Worm (Caenorhabditis elegans) whole organism, mixed stage, embryonic: ENCODE results near the gene W02A2.12.

Source experiments
- M03D4.4 ChIP-seq: sonication (generic microtip); optimal IDR thresholded peaks from 2 replicates; lab custom pipeline; 2017; ENCODE audit warnings: mild to moderate bottlenecking, missing genetic modification characterization, missing compliant biosample characterization
- bed-3 ChIP-seq: fragments of 200-800 bp; sonication (Bioruptor generic); optimal IDR thresholded peaks from 3 replicates; lab custom pipeline; 2018; ENCODE audit warnings: mild to moderate bottlenecking, missing genetic modification characterization, moderate library complexity, missing compliant biosample characterization
- blmp-1 ChIP-seq: fragments of 150-350 bp; optimal IDR thresholded peaks from 2 replicates; lab custom pipeline; 2014; ENCODE audit warnings: missing biosample characterization, missing genetic modification characterization
- ceh-39 ChIP-seq: fragments of 150-350 bp; optimal IDR thresholded peaks from 2 replicates; lab custom pipeline; 2014; ENCODE audit warnings: missing biosample characterization, missing genetic modification characterization
- ceh-43 ChIP-seq: fragments of 200-800 bp; sonication (Bioruptor generic); optimal IDR thresholded peaks from 2 replicates; lab custom pipeline; 2018; ENCODE audit warnings: mild to moderate bottlenecking, missing genetic modification characterization, moderate library complexity, missing compliant biosample characterization
- ceh-83 ChIP-seq: fragments of 200-800 bp; sonication (Bioruptor generic); optimal IDR thresholded peaks from 2 replicates; lab custom pipeline; 2018; ENCODE audit warnings: mild to moderate bottlenecking, missing genetic modification characterization, missing compliant biosample characterization
- ces-1 ChIP-seq: fragments of 150-350 bp; optimal IDR thresholded peaks from 2 replicates; lab custom pipeline; 2014; ENCODE audit warnings: missing biosample characterization, missing genetic modification reagents, missing genetic modification characterization
- cnd-1 ChIP-seq: fragments of 200-800 bp; sonication (Bioruptor generic); optimal IDR thresholded peaks from 2 replicates; lab custom pipeline; 2018; ENCODE audit warnings: mild to moderate bottlenecking, missing genetic modification characterization, missing compliant biosample characterization
- drap-1 ChIP-seq: fragments of 200-800 bp; sonication (Bioruptor generic); optimal IDR thresholded peaks from 3 replicates; lab custom pipeline; 2018; ENCODE audit warnings: mild to moderate bottlenecking, missing genetic modification characterization, missing compliant biosample characterization
- elt-1 ChIP-seq: sonication (generic microtip); optimal IDR thresholded peaks from 2 replicates; lab custom pipeline; 2017; ENCODE audit warnings: missing genetic modification characterization, mild to moderate bottlenecking, missing compliant biosample characterization, antibody characterized with exemption, moderate library complexity, borderline replicate concordance; ENCODE audit not compliant: insufficient read depth
- elt-3 ChIP-seq: fragments of 150-350 bp; optimal IDR thresholded peaks from 2 replicates; lab custom pipeline; 2014; ENCODE audit warnings: missing biosample characterization, missing genetic modification characterization
- flh-1 ChIP-seq: fragments of 200-800 bp; sonication (Bioruptor generic); optimal IDR thresholded peaks from 2 replicates; lab custom pipeline; 2018; ENCODE audit warnings: mild to moderate bottlenecking, missing genetic modification characterization, moderate library complexity, missing compliant biosample characterization
- ham-2 ChIP-seq: fragments of 200-800 bp; sonication (Bioruptor generic); optimal IDR thresholded peaks from 2 replicates; lab custom pipeline; 2018; ENCODE audit warnings: mild to moderate bottlenecking, missing genetic modification characterization, missing compliant biosample characterization
- hlh-1 ChIP-seq: fragments of 150-350 bp; optimal IDR thresholded peaks from 2 replicates; lab custom pipeline; 2014; ENCODE audit warnings: missing biosample characterization, missing genetic modification reagents, missing genetic modification characterization
- lin-32 ChIP-seq: fragments of 200-800 bp; sonication (Bioruptor generic); optimal IDR thresholded peaks from 2 replicates; lab custom pipeline; 2018; ENCODE audit warnings: mild to moderate bottlenecking, missing genetic modification characterization, missing compliant biosample characterization
- lsy-2 ChIP-seq: fragments of 150-350 bp; optimal IDR thresholded peaks from 2 replicates; lab custom pipeline; 2014; ENCODE audit warnings: missing biosample characterization, missing genetic modification characterization
- mab-5 ChIP-seq: fragments of 150-350 bp; optimal IDR thresholded peaks from 2 replicates; lab custom pipeline; 2014; ENCODE audit warnings: missing biosample characterization, missing genetic modification characterization
- mep-1 ChIP-seq: fragments of 150-350 bp; optimal IDR thresholded peaks from 2 replicates; lab custom pipeline; 2017; ENCODE audit warnings: missing biosample characterization, missing genetic modification reagents, missing genetic modification characterization, inconsistent platforms
- mls-2 ChIP-seq: sonication (generic microtip); optimal IDR thresholded peaks from 2 replicates; lab custom pipeline; 2016; ENCODE audit warnings: mild to moderate bottlenecking, missing genetic modification characterization, moderate library complexity, missing compliant biosample characterization
- nhr-2 ChIP-seq: fragments of 150-350 bp; optimal IDR thresholded peaks from 2 replicates; lab custom pipeline; 2014; ENCODE audit warnings: missing biosample characterization, missing genetic modification characterization
- nhr-237 ChIP-seq: fragments of 150-350 bp; optimal IDR thresholded peaks from 2 replicates; lab custom pipeline; 2014; ENCODE audit warnings: missing biosample characterization, missing genetic modification characterization
- nhr-28 ChIP-seq: fragments of 150-350 bp; optimal IDR thresholded peaks from 2 replicates; lab custom pipeline; 2014; ENCODE audit warnings: missing biosample characterization, missing genetic modification characterization
- nhr-76 ChIP-seq: sonication (generic microtip); optimal IDR thresholded peaks from 2 replicates; lab custom pipeline; 2017; ENCODE audit warnings: missing biosample characterization, missing genetic modification characterization
- pha-4 ChIP-seq: fragments of 150-350 bp; optimal IDR thresholded peaks from 2 replicates; lab custom pipeline; 2018; ENCODE audit warnings: missing biosample characterization, missing genetic modification reagents, missing genetic modification characterization
- snpc-4 ChIP-seq: fragments of 150-350 bp; optimal IDR thresholded peaks from 2 replicates; lab custom pipeline; 2014; ENCODE audit warnings: missing biosample characterization, missing genetic modification characterization
- sptf-1 ChIP-seq: sonication (generic microtip); optimal IDR thresholded peaks from 2 replicates; lab custom pipeline; 2017; ENCODE audit warnings: mild to moderate bottlenecking, missing genetic modification characterization, moderate library complexity, missing compliant biosample characterization
- tbx-8 ChIP-seq: fragments of 200-800 bp; sonication (Bioruptor generic); optimal IDR thresholded peaks from 2 replicates; lab custom pipeline; 2018; ENCODE audit warnings: mild to moderate bottlenecking, missing genetic modification characterization, moderate library complexity, missing compliant biosample characterization
- unc-120 ChIP-seq: sonication (generic microtip); optimal IDR thresholded peaks from 2 replicates; lab custom pipeline; 2017; ENCODE audit warnings: missing genetic modification characterization, missing compliant biosample characterization; ENCODE audit not compliant: poor library complexity, severe bottlenecking
- unc-62 ChIP-seq: fragments of 150-350 bp; optimal IDR thresholded peaks from 2 replicates; lab custom pipeline; 2014; ENCODE audit warnings: missing biosample characterization, missing genetic modification reagents, missing genetic modification characterization
- zip-8 ChIP-seq: fragments of 150-350 bp; optimal IDR thresholded peaks from 2 replicates; lab custom pipeline; 2014; ENCODE audit warnings: missing biosample characterization, missing genetic modification characterization
- ztf-11 ChIP-seq: fragments of 150-350 bp; optimal IDR thresholded peaks from 2 replicates; lab custom pipeline; 2014; ENCODE audit warnings: missing biosample characterization, missing genetic modification characterization

Gene W02A2.12

DNA sequence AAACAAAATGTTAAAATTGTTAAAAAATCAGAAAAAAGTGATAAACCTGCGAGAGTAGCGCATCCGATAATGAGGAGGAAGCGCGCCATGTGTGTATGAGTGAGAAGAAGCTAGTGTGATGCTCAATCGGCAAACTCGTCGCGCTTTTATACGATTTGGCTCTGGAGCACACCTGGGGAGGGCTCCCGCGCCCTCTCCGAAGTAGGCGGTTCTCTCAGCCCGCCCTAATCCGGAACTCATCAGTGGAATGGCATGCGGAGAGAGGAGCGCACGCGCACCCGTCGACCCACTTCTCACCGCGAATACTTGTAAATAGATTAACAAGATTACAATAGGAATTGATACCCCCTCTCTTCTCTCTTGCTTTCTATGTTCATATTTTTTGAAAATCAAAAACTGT lies 17.3 kb downstream of the W02A2.12 start, which contains the start of gene pqn-74:
TSS of gene pqn-74 (minus strand) at position 122 of the 400 bp plus-strand sequence.
- TF ChIP-seq mab-5 (tag; lab: Kevin White, UChicago), result no peak
- TF ChIP-seq snpc-4, result no peak
- TF ChIP-seq ztf-11, result no peak
- TF ChIP-seq sptf-1 (tag; lab: Kevin White, UChicago), result no peak
- TF ChIP-seq bed-3 (GFP tag; lab: Kevin White, UChicago), result no peak

DNA sequence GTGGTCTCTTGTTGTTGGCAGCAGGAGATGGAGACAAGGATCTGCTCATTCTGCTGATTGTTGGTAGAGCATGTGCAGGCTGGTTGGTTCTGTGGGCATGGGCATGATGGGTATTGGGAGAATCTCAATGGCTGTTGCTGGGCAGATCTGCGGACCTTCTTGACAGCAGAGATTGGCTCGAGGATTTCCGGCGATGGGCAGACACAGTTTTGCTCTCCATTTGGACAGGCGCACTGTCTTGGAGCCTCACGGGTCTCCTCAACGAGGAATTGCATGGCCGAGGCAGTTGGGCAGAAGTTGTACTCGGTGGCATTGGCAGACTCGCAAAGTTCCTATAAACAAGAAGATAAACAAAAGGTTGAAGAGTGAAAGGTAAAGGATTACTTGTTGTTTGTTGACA lies 18.1 kb downstream of the W02A2.12 start:
- TF ChIP-seq M03D4.4 (tag; lab: Kevin White, UChicago), result no peak
- TF ChIP-seq mep-1 (tag; lab: Kevin White, UChicago), result no peak
- TF ChIP-seq blmp-1 (tag; lab: Kevin White, UChicago), result no peak
- no peak for TF ChIP-seq flh-1
- TF ChIP-seq ham-2 (GFP tag; lab: Kevin White, UChicago), result no peak
- no peak for TF ChIP-seq bed-3 (GFP tag; lab: Kevin White, UChicago)
- TF ChIP-seq sptf-1 (tag; lab: Kevin White, UChicago), result no peak
- no peak for TF ChIP-seq unc-120 (tag; lab: Kevin White, UChicago)
- TF ChIP-seq drap-1 (GFP tag; lab: Kevin White, UChicago), result no peak
- TF ChIP-seq zip-8 (tag; lab: Kevin White, UChicago), result no peak
- no peak for TF ChIP-seq pha-4 (tag; lab: Kevin White, UChicago)
- TF ChIP-seq hlh-1 (tag; lab: Kevin White, UChicago), result no peak
- TF ChIP-seq ces-1, result no peak
- TF ChIP-seq elt-3 (tag; lab: Kevin White, UChicago), result no peak
- TF ChIP-seq mls-2 (tag; lab: Kevin White, UChicago), result no peak
- TF ChIP-seq nhr-76 (tag; lab: Kevin White, UChicago), result no peak

DNA sequence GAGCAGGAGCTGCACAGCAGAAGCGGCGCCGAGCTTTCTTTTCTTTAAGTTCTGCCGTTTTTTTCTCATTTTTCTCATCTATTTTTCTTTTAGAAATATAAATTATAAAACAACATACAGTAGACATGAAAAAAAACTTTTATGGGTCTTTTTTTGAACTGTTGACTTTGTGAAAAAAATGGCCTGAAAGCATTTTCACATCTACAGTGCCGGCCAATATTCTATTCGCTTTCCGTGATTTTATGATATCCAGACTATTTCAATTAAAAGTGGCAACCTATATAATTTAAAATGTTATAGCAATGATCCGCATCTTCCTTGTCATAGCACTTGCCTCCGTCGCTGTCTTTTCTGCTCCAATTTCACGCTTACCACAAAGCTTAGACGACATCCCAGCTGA lies 20.6 kb downstream of the W02A2.12 start, which contains the start of gene far-6:
TSS of gene far-6 (plus strand) at position 301 of the 400 bp plus-strand sequence.
- TF ChIP-seq bed-3 (GFP tag; lab: Kevin White, UChicago) (no peak), ceh-43 (GFP tag; lab: Kevin White, UChicago) (no peak), nhr-237 (tag; lab: Kevin White, UChicago) (no peak), nhr-2 (tag; lab: Kevin White, UChicago) (no peak), snpc-4 (no peak), mls-2 (tag; lab: Kevin White, UChicago) (no peak), sptf-1 (tag; lab: Kevin White, UChicago) (no peak), elt-3 (tag; lab: Kevin White, UChicago) (no peak), lin-32 (no peak), ztf-11 (no peak), hlh-1 (tag; lab: Kevin White, UChicago) (no peak), ceh-39 (tag; lab: Kevin White, UChicago) (no peak), tbx-8 (GFP tag; lab: Kevin White, UChicago) (no peak), ham-2 (GFP tag; lab: Kevin White, UChicago) (no peak), nhr-76 (tag; lab: Kevin White, UChicago) (no peak), drap-1 (GFP tag; lab: Kevin White, UChicago) (no peak), ceh-83 (GFP tag; lab: Kevin White, UChicago) (no peak), flh-1 (no peak)

DNA sequence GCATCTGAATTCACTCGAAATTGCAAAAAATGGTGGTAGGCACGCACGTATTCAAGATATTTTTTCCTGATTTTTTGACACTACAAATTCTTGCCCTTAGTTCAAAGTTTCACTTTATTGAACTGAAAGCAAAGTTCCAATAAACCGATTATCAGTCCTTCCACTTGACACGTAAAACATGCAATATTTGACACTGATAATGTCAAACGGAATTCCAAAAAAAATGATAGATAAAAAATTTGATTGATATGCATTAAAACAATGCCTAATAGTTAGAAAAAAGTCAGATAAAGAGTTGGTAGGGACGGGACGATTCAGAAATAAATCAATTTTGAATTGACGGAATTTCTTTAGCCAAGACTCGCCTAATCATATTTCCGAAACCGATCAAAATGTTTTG lies 21.6 kb downstream of the W02A2.12 start:
- TF ChIP-seq lin-32, result no peak
- no peak for TF ChIP-seq zip-8 (tag; lab: Kevin White, UChicago)
- TF ChIP-seq mab-5 (tag; lab: Kevin White, UChicago), result no peak
- TF ChIP-seq elt-1 (tag; lab: Kevin White, UChicago), result no peak
- TF ChIP-seq mep-1 (tag; lab: Kevin White, UChicago), result no peak
- TF ChIP-seq lsy-2 (tag; lab: Kevin White, UChicago), result no peak
- no peak for TF ChIP-seq unc-120 (tag; lab: Kevin White, UChicago)
- TF ChIP-seq tbx-8 (GFP tag; lab: Kevin White, UChicago), result no peak
- TF ChIP-seq unc-62 (GFP tag; lab: Kevin White, UChicago), result no peak
- TF ChIP-seq hlh-1 (tag; lab: Kevin White, UChicago), result no peak

DNA sequence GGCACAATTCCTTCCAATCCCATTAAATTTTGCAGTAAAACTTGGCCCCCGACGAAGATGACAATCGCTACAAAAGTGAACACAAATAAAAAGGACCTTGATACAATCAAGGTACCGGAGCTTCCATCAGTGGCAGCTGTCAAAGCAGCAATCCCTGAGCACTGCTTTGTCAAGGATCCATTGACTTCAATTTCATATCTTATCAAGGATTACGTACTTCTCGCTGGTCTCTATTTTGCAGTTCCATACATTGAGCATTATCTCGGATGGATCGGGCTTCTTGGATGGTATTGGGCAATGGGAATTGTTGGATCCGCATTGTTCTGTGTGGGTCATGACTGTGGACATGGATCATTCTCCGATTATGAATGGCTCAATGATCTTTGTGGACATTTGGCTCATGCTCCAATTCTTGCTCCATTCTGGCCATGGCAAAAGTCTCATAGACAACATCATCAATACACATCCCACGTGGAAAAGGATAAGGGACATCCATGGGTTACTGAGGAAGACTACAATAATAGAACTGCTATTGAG lies 24.7 kb downstream of the W02A2.12 start, which contains the start of gene fat-2:
TSS of gene fat-2 (plus strand) at position 51 of the 537 bp plus-strand sequence.
- TF ChIP-seq cnd-1 (tag; lab: Kevin White, UChicago), result no peak
- TF ChIP-seq flh-1, result no peak
- TF ChIP-seq nhr-2 (tag; lab: Kevin White, UChicago), result no peak
- no peak for TF ChIP-seq tbx-8 (GFP tag; lab: Kevin White, UChicago)
- no peak for TF ChIP-seq mls-2 (tag; lab: Kevin White, UChicago)
- TF ChIP-seq blmp-1 (tag; lab: Kevin White, UChicago), result no peak
- TF ChIP-seq drap-1 (GFP tag; lab: Kevin White, UChicago), result no peak
- no peak for TF ChIP-seq lsy-2 (tag; lab: Kevin White, UChicago)
- TF ChIP-seq nhr-28 (tag; lab: Kevin White, UChicago), result no peak
- no peak for TF ChIP-seq hlh-1 (tag; lab: Kevin White, UChicago)
- TF ChIP-seq elt-3 (tag; lab: Kevin White, UChicago), result no peak
